Worm (Caenorhabditis elegans) whole organism, midembryonic: Measurements from ENCODE around the gene C55C3.73.

Source experiments
- T22C8.4 ChIP-seq: fragments of 200-800 bp; sonication (Bioruptor generic); IDR thresholded peaks from 2 replicates; pipeline ENCODE4 v1.3.6; 2022; ENCODE audit warnings: missing genetic modification characterization, missing compliant biosample characterization
- cog-1 ChIP-seq: sonication (generic microtip); optimal IDR thresholded peaks from 2 replicates; lab custom pipeline; 2016; ENCODE audit warnings: missing genetic modification characterization, missing compliant biosample characterization
- flt-1 ChIP-seq: fragments of 200-800 bp; sonication (Bioruptor generic); IDR thresholded peaks from 2 replicates; pipeline ENCODE4 v1.3.6; 2022; ENCODE audit warnings: missing genetic modification characterization, missing compliant biosample characterization
- klf-2 ChIP-seq: fragments of 200-800 bp; sonication (Bioruptor generic); conservative IDR thresholded peaks from 2 replicates; pipeline ENCODE4 v1.3.6; 2022; ENCODE audit warnings: missing genetic modification reagents, missing genetic modification characterization, missing compliant biosample characterization
- med-1 ChIP-seq: sonication (generic microtip); optimal IDR thresholded peaks from 2 replicates; lab custom pipeline; 2017; ENCODE audit warnings: missing genetic modification characterization, mild to moderate bottlenecking, missing compliant biosample characterization, antibody characterized with exemption, missing genetic modification reagents; ENCODE audit not compliant: insufficient read depth
- ref-1 ChIP-seq: fragments of 200-800 bp; sonication (Bioruptor generic); conservative IDR thresholded peaks from 2 replicates; pipeline ENCODE4 v1.3.6; 2022; ENCODE audit warnings: missing genetic modification reagents, missing genetic modification characterization, missing compliant biosample characterization
- tab-1 ChIP-seq: fragments of 200-800 bp; sonication (Bioruptor generic); IDR thresholded peaks from 2 replicates; pipeline ENCODE4 v1.3.6; 2022; ENCODE audit warnings: missing genetic modification characterization, missing compliant biosample characterization
- ztf-23 ChIP-seq: fragments of 200-800 bp; sonication (Bioruptor generic); IDR thresholded peaks from 2 replicates; pipeline ENCODE4 v1.3.6; 2022; ENCODE audit warnings: missing genetic modification reagents, missing genetic modification characterization, missing compliant biosample characterization
- ztf-29 ChIP-seq: fragments of 200-800 bp; sonication (Bioruptor generic); IDR thresholded peaks from 2 replicates; pipeline ENCODE4 v1.3.6; 2022; ENCODE audit warnings: missing genetic modification reagents, missing genetic modification characterization, missing compliant biosample characterization

C55C3.73 gene

DNA sequence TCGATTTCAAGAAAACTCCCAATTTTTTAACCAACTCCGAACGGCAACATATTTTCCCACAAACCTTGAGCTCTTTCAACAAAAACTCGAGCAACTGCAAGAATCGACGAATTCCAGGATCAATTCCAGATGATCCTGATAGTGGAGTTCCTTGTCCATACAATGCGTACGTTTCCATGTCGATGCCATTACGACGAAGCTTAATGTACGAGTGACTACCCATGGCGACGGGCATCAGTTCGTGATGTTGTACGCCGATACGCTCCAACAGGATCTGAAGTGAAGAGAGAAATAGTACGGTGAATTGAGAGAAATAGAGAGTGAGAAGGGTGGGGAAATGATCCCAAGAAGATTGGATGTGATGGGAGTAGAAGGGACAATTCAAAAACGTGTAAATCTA lies 41.2 kb downstream of the C55C3.73 start:
- no peak for TF ChIP-seq cog-1 (tag; lab: Kevin White, UChicago)
- TF ChIP-seq T22C8.4 (GFP tag; lab: Robert Waterston, UW): no peak
- TF ChIP-seq ztf-29 (GFP tag; lab: Robert Waterston, UW): no peak
- TF ChIP-seq ref-1 (GFP tag; lab: Robert Waterston, UW): no peak
- TF ChIP-seq ztf-23: no peak

DNA sequence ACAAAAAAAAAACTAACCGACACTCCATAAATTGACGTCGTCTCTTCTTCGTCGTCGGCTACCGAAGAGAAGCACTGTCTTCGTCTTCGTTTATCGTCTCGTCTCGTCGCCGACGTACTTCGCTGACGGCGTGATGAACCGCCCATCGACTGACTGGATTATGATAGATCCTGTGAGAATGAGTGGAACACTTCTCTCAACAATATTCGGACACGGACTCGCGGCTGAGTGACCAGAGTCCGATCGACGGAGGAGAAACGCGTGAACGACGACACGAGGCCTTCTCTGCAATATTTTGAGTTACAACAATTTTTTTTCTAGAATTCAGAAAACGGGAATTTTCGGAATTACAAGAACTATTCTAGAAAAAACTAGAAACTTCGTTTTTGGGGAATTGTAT lies 43.0 kb downstream of the C55C3.73 start, which contains the start of gene skn-1:
Gene skn-1 (minus strand): TSS at position 146 of the 400 bp plus-strand sequence.
- TF ChIP-seq flt-1 (GFP tag; lab: Robert Waterston, UW): no peak
- TF ChIP-seq ztf-23: no peak
- TF ChIP-seq ztf-29 (GFP tag; lab: Robert Waterston, UW): no peak
- TF ChIP-seq tab-1: no peak
- no peak for TF ChIP-seq ref-1 (GFP tag; lab: Robert Waterston, UW)
- TF ChIP-seq cog-1 (tag; lab: Kevin White, UChicago): no peak
- no peak for TF ChIP-seq klf-2 (GFP tag; lab: Robert Waterston, UW)
- TF ChIP-seq med-1 (GFP tag; lab: Kevin White, UChicago): no peak
- no peak for TF ChIP-seq T22C8.4 (GFP tag; lab: Robert Waterston, UW)

ce11 chrIV:5659461-5659860 lies 43.8 kb downstream of the C55C3.73 start:
- TF ChIP-seq med-1 (GFP tag; lab: Kevin White, UChicago) (no peak), T22C8.4 (GFP tag; lab: Robert Waterston, UW) (no peak), ztf-29 (GFP tag; lab: Robert Waterston, UW) (no peak), ztf-23 (no peak), flt-1 (GFP tag; lab: Robert Waterston, UW) (no peak), cog-1 (tag; lab: Kevin White, UChicago) (no peak), ref-1 (GFP tag; lab: Robert Waterston, UW) (no peak), tab-1 (no peak), klf-2 (GFP tag; lab: Robert Waterston, UW) (no peak)

DNA sequence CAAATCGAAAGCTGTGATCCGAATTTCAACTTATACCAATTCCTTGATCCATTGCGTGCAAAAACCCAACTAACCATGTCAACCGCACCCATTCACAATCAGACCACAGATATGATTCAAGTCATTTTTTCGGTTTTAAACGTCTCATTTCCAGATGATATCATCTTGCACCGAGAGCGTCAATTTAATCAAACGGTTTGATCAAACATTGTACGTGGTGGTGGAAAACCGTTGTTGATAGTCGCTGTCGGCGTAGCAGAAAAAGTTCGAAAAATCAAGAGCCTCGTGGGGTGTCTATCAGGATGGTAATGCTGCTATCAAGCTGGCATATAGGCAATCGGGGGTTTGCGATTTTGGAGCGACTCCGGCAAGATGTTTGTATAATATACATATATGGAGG lies 44.4 kb downstream of the C55C3.73 start:
- TF ChIP-seq med-1 (GFP tag; lab: Kevin White, UChicago): no peak
- TF ChIP-seq ztf-23: no peak
- TF ChIP-seq klf-2 (GFP tag; lab: Robert Waterston, UW): no peak

ce11 chrIV:5658225-5658624 lies 45.0 kb downstream of the C55C3.73 start:
- TF ChIP-seq klf-2 (GFP tag; lab: Robert Waterston, UW): no peak
- TF ChIP-seq med-1 (GFP tag; lab: Kevin White, UChicago): no peak
- TF ChIP-seq tab-1: no peak
- no peak for TF ChIP-seq T22C8.4 (GFP tag; lab: Robert Waterston, UW)
- TF ChIP-seq ztf-29 (GFP tag; lab: Robert Waterston, UW): no peak
- TF ChIP-seq cog-1 (tag; lab: Kevin White, UChicago): no peak
- TF ChIP-seq flt-1 (GFP tag; lab: Robert Waterston, UW): no peak

DNA sequence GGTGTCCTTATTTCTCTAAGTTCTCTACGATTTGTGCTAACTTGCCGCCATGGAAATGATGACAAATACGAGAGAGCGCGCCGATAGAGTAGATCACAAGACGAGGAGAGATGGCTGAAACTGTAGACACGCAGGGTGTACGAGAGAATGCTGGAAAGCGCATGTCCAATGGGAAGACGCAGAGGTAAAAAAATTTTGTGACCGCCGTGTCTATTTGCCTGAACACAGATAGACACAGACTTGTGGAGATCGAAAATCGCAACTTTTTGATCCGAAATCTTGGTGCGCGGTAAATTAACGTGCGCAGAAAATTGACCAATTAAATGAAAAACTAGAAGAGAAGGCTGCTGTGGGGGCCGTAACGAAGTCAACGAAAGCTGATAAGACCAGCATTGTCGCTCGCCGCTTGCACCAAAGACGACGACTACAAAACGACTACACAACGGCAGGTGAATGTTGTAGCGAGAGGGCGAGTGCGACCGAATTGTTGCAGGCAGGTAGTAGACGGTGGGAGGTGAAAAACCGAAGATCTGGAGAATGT lies 46.1 kb downstream of the C55C3.73 start:
- TF ChIP-seq tab-1: no peak
- no peak for TF ChIP-seq klf-2 (GFP tag; lab: Robert Waterston, UW)
- TF ChIP-seq cog-1 (tag; lab: Kevin White, UChicago): peak; percentile 26

ce11 chrIV:5655966-5656389 lies 47.3 kb downstream of the C55C3.73 start:
- no peak for TF ChIP-seq ref-1 (GFP tag; lab: Robert Waterston, UW)
- TF ChIP-seq T22C8.4 (GFP tag; lab: Robert Waterston, UW): no peak
- TF ChIP-seq ztf-23: no peak
- no peak for TF ChIP-seq flt-1 (GFP tag; lab: Robert Waterston, UW)
- no peak for TF ChIP-seq klf-2 (GFP tag; lab: Robert Waterston, UW)
- no peak for TF ChIP-seq tab-1
- no peak for TF ChIP-seq ztf-29 (GFP tag; lab: Robert Waterston, UW)
- no peak for TF ChIP-seq med-1 (GFP tag; lab: Kevin White, UChicago)
- no peak for TF ChIP-seq cog-1 (tag; lab: Kevin White, UChicago)

- no peak for TF ChIP-seq klf-2 (GFP tag; lab: Robert Waterston, UW)
These were observed 48.6 kb downstream of the C55C3.73 start for ce11 chrIV:5654693-5655092.

DNA sequence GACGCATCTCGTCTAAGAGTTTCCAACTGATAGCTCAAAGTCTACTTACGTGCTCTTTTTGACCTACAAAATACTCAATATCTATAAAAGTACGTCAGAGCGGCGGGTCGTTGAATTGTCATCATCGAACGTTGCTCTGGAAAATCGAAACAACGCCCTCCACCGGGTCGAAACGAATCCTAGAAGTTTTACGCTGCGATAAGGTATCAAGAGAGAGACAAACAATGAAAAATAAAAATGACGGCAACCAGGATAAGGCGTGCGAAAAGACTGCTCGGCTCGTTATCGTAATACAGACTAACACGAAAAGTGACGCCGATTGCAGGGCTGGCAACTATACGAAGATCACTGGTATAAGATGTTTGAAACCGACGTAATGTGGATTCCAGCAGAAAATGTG lies 49.0 kb downstream of the C55C3.73 start:
- TF ChIP-seq ztf-23 (no peak), cog-1 (tag; lab: Kevin White, UChicago) (no peak), tab-1 (no peak), T22C8.4 (GFP tag; lab: Robert Waterston, UW) (no peak), ztf-29 (GFP tag; lab: Robert Waterston, UW) (no peak), med-1 (GFP tag; lab: Kevin White, UChicago) (no peak), klf-2 (GFP tag; lab: Robert Waterston, UW) (no peak)

DNA sequence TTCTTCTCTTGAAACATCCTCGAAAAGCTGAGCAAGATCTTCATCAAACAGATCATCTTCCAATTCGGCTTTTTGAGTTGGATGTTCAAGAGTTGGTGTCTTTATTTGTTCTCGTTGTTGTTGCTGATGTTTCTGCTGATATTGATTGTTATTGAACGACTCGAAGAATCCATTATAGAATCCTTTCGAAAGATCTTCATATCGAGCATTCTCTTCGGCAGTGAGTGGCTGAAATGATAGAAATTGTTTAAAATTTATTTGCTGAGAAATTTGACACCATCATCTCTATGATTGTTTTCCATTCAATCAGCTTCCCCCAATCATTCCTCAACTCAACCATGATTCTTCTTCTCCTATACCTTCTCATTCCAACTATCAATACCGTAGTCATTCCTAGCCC lies 49.6 kb downstream of the C55C3.73 start, which contains the start of gene clec-178:
Gene clec-178 (plus strand): TSS at position 301 of the 400 bp plus-strand sequence.
- TF ChIP-seq med-1 (GFP tag; lab: Kevin White, UChicago): no peak
- TF ChIP-seq ztf-29 (GFP tag; lab: Robert Waterston, UW): no peak
- no peak for TF ChIP-seq cog-1 (tag; lab: Kevin White, UChicago)
- no peak for TF ChIP-seq flt-1 (GFP tag; lab: Robert Waterston, UW)
- no peak for TF ChIP-seq ref-1 (GFP tag; lab: Robert Waterston, UW)
- TF ChIP-seq T22C8.4 (GFP tag; lab: Robert Waterston, UW): no peak
- TF ChIP-seq klf-2 (GFP tag; lab: Robert Waterston, UW): no peak
- TF ChIP-seq tab-1: no peak
- no peak for TF ChIP-seq ztf-23
